ENCODE assay signal across 1 fruit fly cellular context in genomic region chr3R:18018828-18019461, dm6.
A peak's percentile ranks its signal among the peaks of the same experiment; 100 is the strongest.
TF ChIP-seq lines count a peak whose summit lies in the region.

Gene DNaseII, plus strand, starts transcription at chr3R:18019375.

TF ChIP-seq in whole organism, embryonic, 481 proteins besides CTCF, POLR2A, EP300 and RAD21 (continued from another document):
- TF ChIP-seq HmgD (GFP tag; optimal IDR thresholded peaks at IDR 0.05; lab: Kevin White, UChicago) (no peak), TFAM (GFP tag; optimal IDR thresholded peaks at IDR 0.05; lab: Kevin White, UChicago) (no peak), ATbp (GFP tag; optimal IDR thresholded peaks at IDR 0.05; lab: Kevin White, UChicago) (peak; percentile 29), eve (GFP tag; optimal IDR thresholded peaks at IDR 0.05; lab: Kevin White, UChicago) (peak in 1 of 2 experiments; percentile 25), scrt (GFP tag; optimal IDR thresholded peaks at IDR 0.05; lab: Kevin White, UChicago) (peak; percentile 16), CG7357 (GFP tag; IDR thresholded peaks at IDR 0.05; lab: Robert Waterston, UW) (no peak), CG18011 (GFP tag; optimal IDR thresholded peaks at IDR 0.05; lab: Kevin White, UChicago) (no peak), CG12299 (tag; optimal IDR thresholded peaks at IDR 0.05; lab: Kevin White, UChicago) (no peak), trem (tag; optimal IDR thresholded peaks at IDR 0.05; lab: Kevin White, UChicago) (no peak), CG31388 (GFP tag; optimal IDR thresholded peaks at IDR 0.05; lab: Kevin White, UChicago) (no peak), emc (GFP tag; optimal IDR thresholded peaks at IDR 0.05; lab: Kevin White, UChicago) (no peak), crc (GFP tag; optimal IDR thresholded peaks at IDR 0.05; lab: Kevin White, UChicago) (no peak), Trl (optimal IDR thresholded peaks at IDR 0.05; lab: Kevin White, UChicago) (no peak), Trl (GFP tag; optimal IDR thresholded peaks at IDR 0.05; lab: Kevin White, UChicago) (no peak), tio (GFP tag; optimal IDR thresholded peaks at IDR 0.05; lab: Kevin White, UChicago) (no peak), zfh1 (GFP tag; IDR thresholded peaks at IDR 0.05; lab: Robert Waterston, UW) (peak; percentile 70; the same call in 2 of the 3 replicates), bigmax (GFP tag; optimal IDR thresholded peaks at IDR 0.05; lab: Kevin White, UChicago) (no peak), CG12659 (GFP tag; optimal IDR thresholded peaks at IDR 0.05; lab: Kevin White, UChicago) (peak; percentile 38), CG8924 (tag; optimal IDR thresholded peaks at IDR 0.05; lab: Kevin White, UChicago) (peak; percentile 38), pfk (GFP tag; optimal IDR thresholded peaks at IDR 0.05; lab: Kevin White, UChicago) (no peak), CG15696 (tag; optimal IDR thresholded peaks at IDR 0.05; lab: Kevin White, UChicago) (peak; percentile 42), CG3281 (GFP tag; optimal IDR thresholded peaks at IDR 0.05; lab: Kevin White, UChicago) (peak; percentile 63), CG17912 (GFP tag; optimal IDR thresholded peaks at IDR 0.05; lab: Kevin White, UChicago) (no peak), sim (GFP tag; IDR thresholded peaks at IDR 0.05; lab: Robert Waterston, UW) (no peak), sisA (GFP tag; IDR thresholded peaks at IDR 0.05; lab: Robert Waterston, UW) (no peak), cwo (GFP tag; optimal IDR thresholded peaks at IDR 0.05; lab: Kevin White, UChicago) (peak; percentile 44), tna (GFP tag; IDR thresholded peaks at IDR 0.05; lab: Robert Waterston, UW; ENCODE audit: partially characterized antibody) (no peak), Pdp1 (GFP tag; optimal IDR thresholded peaks at IDR 0.05; lab: Kevin White, UChicago) (peak; percentile 12 to 24), fru (optimal IDR thresholded peaks at IDR 0.05; lab: Kevin White, UChicago) (no peak), CG11085 (GFP tag; IDR thresholded peaks at IDR 0.05; lab: Robert Waterston, UW) (no peak), CG13424 (tag; optimal IDR thresholded peaks at IDR 0.05; lab: Kevin White, UChicago) (peak; percentile 29), E2f2 (GFP tag; IDR thresholded peaks at IDR 0.05; lab: Robert Waterston, UW) (no peak; the same call in 1 of the 2 replicates), en (GFP tag; optimal IDR thresholded peaks at IDR 0.05; lab: Kevin White, UChicago) (no peak), CG1529 (GFP tag; optimal IDR thresholded peaks at IDR 0.05; lab: Kevin White, UChicago) (no peak), sob (GFP tag; IDR thresholded peaks at IDR 0.05; lab: Robert Waterston, UW) (peak; percentile 54; the same call in 1 of the 2 replicates), caup (GFP tag; optimal IDR thresholded peaks at IDR 0.05; lab: Kevin White, UChicago; ENCODE audit: severe bottlenecking) (peak; percentile 55), dimm (GFP tag; IDR thresholded peaks at IDR 0.05; lab: Robert Waterston, UW) (no peak), CG6683 (GFP tag; optimal IDR thresholded peaks at IDR 0.05; lab: Kevin White, UChicago) (peak; percentile 11), ERR (GFP tag; optimal IDR thresholded peaks at IDR 0.05; lab: Kevin White, UChicago) (peak; percentile 17), fd96Cb (tag; optimal IDR thresholded peaks at IDR 0.05; lab: Kevin White, UChicago) (no peak), CG18476 (GFP tag; optimal IDR thresholded peaks at IDR 0.05; lab: Kevin White, UChicago) (no peak), zen (tag; optimal IDR thresholded peaks at IDR 0.05; lab: Kevin White, UChicago) (peak; percentile 36), dysf (GFP tag; IDR thresholded peaks at IDR 0.05; lab: Robert Waterston, UW) (peak; percentile 40; the same call in 1 of the 3 replicates), ranshi (GFP tag; IDR thresholded peaks at IDR 0.05; lab: Robert Waterston, UW) (no peak), CG17186 (GFP tag; optimal IDR thresholded peaks at IDR 0.05; lab: Kevin White, UChicago) (no peak), nerfin-1 (tag; optimal IDR thresholded peaks at IDR 0.05; lab: Kevin White, UChicago) (no peak), Camta (GFP tag; optimal IDR thresholded peaks at IDR 0.05; lab: Kevin White, UChicago) (no peak), Fer3 (tag; optimal IDR thresholded peaks at IDR 0.05; lab: Kevin White, UChicago) (peak; percentile 37), Mes4 (GFP tag; optimal IDR thresholded peaks at IDR 0.05; lab: Kevin White, UChicago) (no peak), CG3726 (GFP tag; IDR thresholded peaks at IDR 0.05; lab: Robert Waterston, UW) (no peak), gcm (GFP tag; optimal IDR thresholded peaks at IDR 0.05; lab: Kevin White, UChicago) (peak; percentile 19), CG12744 (GFP tag; optimal IDR thresholded peaks at IDR 0.05; lab: Kevin White, UChicago) (no peak), chif (GFP tag; optimal IDR thresholded peaks at IDR 0.05; lab: Kevin White, UChicago) (peak in 1 of 2 experiments; percentile 7), Oaz (GFP tag; IDR thresholded peaks at IDR 0.05; lab: Robert Waterston, UW) (no peak), Nf-YA (GFP tag; IDR thresholded peaks at IDR 0.05; lab: Robert Waterston, UW) (no peak; the same call in 1 of the 2 replicates), Xbp1 (GFP tag; optimal IDR thresholded peaks at IDR 0.05; lab: Kevin White, UChicago) (peak; percentile 31), hkb (optimal IDR thresholded peaks at IDR 0.05; lab: Kevin White, UChicago) (no peak), hkb (GFP tag; IDR thresholded peaks at IDR 0.05; lab: Robert Waterston, UW) (peak; percentile 72), CG17328 (GFP tag; IDR thresholded peaks at IDR 0.05; lab: Robert Waterston, UW) (0 out of 2 replicates have a peak, but pooled peaks have one; percentile 10), Ets65A (GFP tag; lab: Kevin White, UChicago) (peak; percentile 20), Hr3 (GFP tag; optimal IDR thresholded peaks at IDR 0.05; lab: Kevin White, UChicago) (no peak), CG12071 (GFP tag; optimal IDR thresholded peaks at IDR 0.05; lab: Kevin White, UChicago) (no peak), CkIIα-i1 (GFP tag; IDR thresholded peaks at IDR 0.05; lab: Robert Waterston, UW) (no peak), Elba2 (GFP tag; optimal IDR thresholded peaks at IDR 0.05; lab: Kevin White, UChicago) (no peak), ssp (GFP tag; IDR thresholded peaks at IDR 0.05; lab: Robert Waterston, UW) (no peak), CG9437 (GFP tag; optimal IDR thresholded peaks at IDR 0.05; lab: Kevin White, UChicago) (no peak), CG12769 (tag; optimal IDR thresholded peaks at IDR 0.05; lab: Kevin White, UChicago) (no peak), chm (GFP tag; IDR thresholded peaks at IDR 0.05; lab: Robert Waterston, UW) (no peak), CG2678 (tag; optimal IDR thresholded peaks at IDR 0.05; lab: Kevin White, UChicago) (peak; percentile 61), CG7963 (GFP tag; IDR thresholded peaks at IDR 0.05; lab: Robert Waterston, UW; ENCODE audit: partially characterized antibody) (no peak), CG33557 (GFP tag; optimal IDR thresholded peaks at IDR 0.05; lab: Kevin White, UChicago) (no peak), sug (tag; optimal IDR thresholded peaks at IDR 0.05; lab: Kevin White, UChicago) (peak; percentile 36), CG10274 (GFP tag; optimal IDR thresholded peaks at IDR 0.05; lab: Kevin White, UChicago) (peak; percentile 84), psq (GFP tag; optimal IDR thresholded peaks at IDR 0.05; lab: Kevin White, UChicago) (no peak), lov (optimal IDR thresholded peaks at IDR 0.05; lab: Kevin White, UChicago) (no peak), lov (GFP tag; IDR thresholded peaks at IDR 0.05; lab: Robert Waterston, UW) (0 out of 3 replicates have a peak, but pooled peaks have one; percentile 39), CG4328 (GFP tag; optimal IDR thresholded peaks at IDR 0.05; lab: Kevin White, UChicago) (peak; percentile 9), NfI (GFP tag; optimal IDR thresholded peaks at IDR 0.05; lab: Kevin White, UChicago) (no peak), CG2889 (GFP tag; IDR thresholded peaks at IDR 0.05; lab: Robert Waterston, UW) (no peak; the same call in 2 of the 3 replicates), Atf3 (GFP tag; optimal IDR thresholded peaks at IDR 0.05; lab: Kevin White, UChicago) (no peak), CG17385 (GFP tag; optimal IDR thresholded peaks at IDR 0.05; lab: Kevin White, UChicago) (peak; percentile 46), lola (GFP tag; optimal IDR thresholded peaks at IDR 0.05; lab: Kevin White, UChicago) (no peak), gro (GFP tag; optimal IDR thresholded peaks at IDR 0.05; lab: Kevin White, UChicago) (no peak), CG3163 (GFP tag; optimal IDR thresholded peaks at IDR 0.05; lab: Kevin White, UChicago) (no peak), CG34376 (GFP tag; optimal IDR thresholded peaks at IDR 0.05; lab: Kevin White, UChicago) (peak; percentile 24), dmrt99B (tag; optimal IDR thresholded peaks at IDR 0.05; lab: Kevin White, UChicago) (peak; percentile 34), ci (GFP tag; IDR thresholded peaks at IDR 0.05; lab: Robert Waterston, UW) (peak; percentile 46; the same call in 1 of the 3 replicates), so (GFP tag; IDR thresholded peaks at IDR 0.05; lab: Robert Waterston, UW) (no peak), CG16863 (GFP tag; optimal IDR thresholded peaks at IDR 0.05; lab: Kevin White, UChicago) (no peak), sr (GFP tag; IDR thresholded peaks at IDR 0.05; lab: Robert Waterston, UW) (no peak), CG18262 (tag; optimal IDR thresholded peaks at IDR 0.05; lab: Kevin White, UChicago) (peak; percentile 12), Fer1 (GFP tag; optimal IDR thresholded peaks at IDR 0.05; lab: Kevin White, UChicago) (peak; percentile 50), ewg (GFP tag; optimal IDR thresholded peaks at IDR 0.05; lab: Kevin White, UChicago) (no peak), odd (GFP tag; optimal IDR thresholded peaks at IDR 0.05; lab: Kevin White, UChicago) (peak; percentile 5), CG17829 (tag; optimal IDR thresholded peaks at IDR 0.05; lab: Kevin White, UChicago) (peak; percentile 14), CG4424 (GFP tag; optimal IDR thresholded peaks at IDR 0.05; lab: Kevin White, UChicago) (peak; percentile 19), MTF-1 (GFP tag; optimal IDR thresholded peaks at IDR 0.05; lab: Kevin White, UChicago; ENCODE audit: borderline replicate concordance) (no peak), Adf1 (GFP tag; IDR thresholded peaks at IDR 0.05; lab: Robert Waterston, UW) (no peak), CG12391 (tag; optimal IDR thresholded peaks at IDR 0.05; lab: Kevin White, UChicago) (peak; percentile 46)
TF ChIP-seq in whole organism, embryonic: peak in this region for 111.
